Fruit fly (Drosophila melanogaster) whole organism, embryonic: ENCODE data around the gene fig.
A peak's percentile ranks its signal among the peaks of the same experiment; 100 is the strongest.

Source experiments
- Abd-B ChIP-seq: fragments of 200-800 bp; sonication (Bioruptor generic); optimal IDR thresholded peaks from 2 replicates; lab custom pipeline; 2018; ENCODE audit warnings: missing biosample characterization, mild to moderate bottlenecking, missing genetic modification characterization, moderate library complexity
- BtbVII ChIP-seq: fragments of 200-800 bp; sonication (Bioruptor generic); optimal IDR thresholded peaks from 3 replicates; lab custom pipeline; 2017; ENCODE audit warnings: missing biosample characterization, mild to moderate bottlenecking, missing genetic modification characterization
- CG11504 ChIP-seq: fragments of 200-800 bp; sonication (Bioruptor generic); optimal IDR thresholded peaks from 3 replicates; lab custom pipeline; 2019; ENCODE audit warnings: missing biosample characterization, mild to moderate bottlenecking, missing genetic modification characterization, moderate library complexity
- CG12155 ChIP-seq: fragments of 200-800 bp; sonication (Bioruptor generic); optimal IDR thresholded peaks from 3 replicates; lab custom pipeline; 2016; ENCODE audit warnings: missing biosample characterization, missing genetic modification characterization
- CG12769 ChIP-seq: fragments of 200-800 bp; sonication (Bioruptor generic); optimal IDR thresholded peaks from 2 replicates; lab custom pipeline; 2019; ENCODE audit warnings: missing biosample characterization, mild to moderate bottlenecking, missing genetic modification characterization, moderate library complexity
- CG12942 ChIP-seq: fragments of 200-800 bp; sonication (Bioruptor generic); optimal IDR thresholded peaks from 3 replicates; lab custom pipeline; 2016; ENCODE audit warnings: missing biosample characterization, missing genetic modification characterization
- CG14710 ChIP-seq: fragments of 200-800 bp; sonication (Bioruptor generic); optimal IDR thresholded peaks from 3 replicates; lab custom pipeline; 2019; ENCODE audit warnings: missing biosample characterization, mild to moderate bottlenecking, missing genetic modification characterization, moderate library complexity
- CG15269 ChIP-seq: fragments of 200-800 bp; sonication (Bioruptor generic); optimal IDR thresholded peaks from 2 replicates; lab custom pipeline; 2018; ENCODE audit warnings: missing biosample characterization, mild to moderate bottlenecking, missing genetic modification characterization, moderate library complexity
- CG17328 ChIP-seq: fragments of 200-800 bp; sonication (Bioruptor generic); IDR thresholded peaks from 2 replicates; pipeline ENCODE4 v1.3.6; 2022; ENCODE audit warnings: missing biosample characterization, missing genetic modification characterization
- CG17829 ChIP-seq: fragments of 200-800 bp; optimal IDR thresholded peaks from 2 replicates; lab custom pipeline; 2019; ENCODE audit warnings: missing biosample characterization, mild to moderate bottlenecking, missing genetic modification characterization, moderate library complexity
- CG18476 ChIP-seq: fragments of 200-800 bp; sonication (Bioruptor generic); optimal IDR thresholded peaks from 2 replicates; lab custom pipeline; 2016; ENCODE audit warnings: missing biosample characterization, mild to moderate bottlenecking, missing genetic modification characterization
- CG2678 ChIP-seq: fragments of 200-800 bp; sonication (Bioruptor generic); optimal IDR thresholded peaks from 3 replicates; lab custom pipeline; 2019; ENCODE audit warnings: missing biosample characterization, mild to moderate bottlenecking, missing genetic modification characterization, moderate library complexity
- CG31388 ChIP-seq: fragments of 200-800 bp; sonication (Bioruptor generic); optimal IDR thresholded peaks from 2 replicates; lab custom pipeline; 2016; ENCODE audit warnings: missing biosample characterization, missing genetic modification characterization
- CG32532 ChIP-seq: fragments of 200-800 bp; sonication (Bioruptor generic); IDR thresholded peaks from 2 replicates; pipeline ENCODE4 v1.3.6; 2022; ENCODE audit warnings: missing biosample characterization, missing genetic modification characterization
- CG4707 ChIP-seq: fragments of 200-800 bp; sonication (Bioruptor generic); optimal IDR thresholded peaks from 2 replicates; lab custom pipeline; 2018; ENCODE audit warnings: missing biosample characterization, mild to moderate bottlenecking, missing genetic modification characterization, moderate library complexity
- CG5245 ChIP-seq: fragments of 200-800 bp; sonication (Bioruptor generic); optimal IDR thresholded peaks from 3 replicates; lab custom pipeline; 2016; ENCODE audit warnings: missing biosample characterization, missing genetic modification characterization
- CG5953 ChIP-seq: fragments of 200-800 bp; sonication (Bioruptor generic); IDR thresholded peaks from 2 replicates; pipeline ENCODE4 v1.3.6; 2022; ENCODE audit warnings: missing biosample characterization, missing genetic modification characterization
- CG6689 ChIP-seq: fragments of 200-800 bp; sonication (Bioruptor generic); IDR thresholded peaks from 2 replicates; pipeline ENCODE4 v1.3.6; 2022; ENCODE audit warnings: missing biosample characterization, missing genetic modification characterization
- D19A ChIP-seq: fragments of 200-800 bp; optimal IDR thresholded peaks from 3 replicates; lab custom pipeline; 2019; ENCODE audit warnings: missing biosample characterization, mild to moderate bottlenecking, missing genetic modification characterization, moderate library complexity
- E2f1 ChIP-seq: fragments of 200-800 bp; sonication (Bioruptor generic); IDR thresholded peaks from 2 replicates; pipeline ENCODE4 v1.3.6; 2022; ENCODE audit warnings: missing biosample characterization, missing genetic modification characterization
- Gug ChIP-seq: fragments of 200-800 bp; sonication (Bioruptor generic); IDR thresholded peaks from 4 replicates; pipeline ENCODE4 v1.3.6; 2022; ENCODE audit warnings: missing biosample characterization, missing genetic modification characterization
- Lpt ChIP-seq: fragments of >200 bp; optimal IDR thresholded peaks from 2 replicates; lab custom pipeline; 2018; ENCODE audit warnings: missing biosample characterization, missing genetic modification characterization
- Meics ChIP-seq: fragments of 200-800 bp; sonication (Bioruptor generic); optimal IDR thresholded peaks from 2 replicates; lab custom pipeline; 2017; ENCODE audit warnings: missing biosample characterization, mild to moderate bottlenecking, missing genetic modification characterization
- NFAT ChIP-seq: fragments of 200-800 bp; sonication (Bioruptor generic); IDR thresholded peaks from 2 replicates; pipeline ENCODE4 v1.3.6; 2022; ENCODE audit warnings: missing biosample characterization, missing genetic modification characterization
- Nf-YB ChIP-seq: fragments of 200-800 bp; sonication (Bioruptor generic); optimal IDR thresholded peaks from 3 replicates; lab custom pipeline; 2019; ENCODE audit warnings: missing biosample characterization, mild to moderate bottlenecking, missing genetic modification characterization, moderate library complexity
- Nf-YC ChIP-seq: fragments of 200-800 bp; optimal IDR thresholded peaks from 3 replicates; lab custom pipeline; 2019; ENCODE audit warnings: missing biosample characterization, mild to moderate bottlenecking, missing genetic modification characterization, moderate library complexity
- NfI ChIP-seq: fragments of 200-800 bp; sonication (Bioruptor generic); optimal IDR thresholded peaks from 3 replicates; lab custom pipeline; 2018; ENCODE audit warnings: missing biosample characterization, mild to moderate bottlenecking, missing genetic modification characterization, moderate library complexity
- Rfx ChIP-seq: fragments of 200-800 bp; sonication (Bioruptor generic); IDR thresholded peaks from 2 replicates; pipeline ENCODE4 v1.3.6; 2022; ENCODE audit warnings: missing biosample characterization, missing genetic modification characterization
- Trl ChIP-seq, 3 experiments: fragments of >200 bp in 2 of 3; fragments of 200-800 bp in 1 of 3; sonication (Bioruptor generic) in 1 of 3; optimal IDR thresholded peaks; 2 replicates in 1 of 3; 3 replicates in 2 of 3; lab custom pipeline; 2016 to 2017; ENCODE audit warnings: missing biosample characterization in 1 of 3, missing genetic modification characterization in 1 of 3
- YL-1 ChIP-seq: fragments of 200-800 bp; sonication (Bioruptor generic); optimal IDR thresholded peaks from 3 replicates; lab custom pipeline; 2017; ENCODE audit warnings: missing biosample characterization, mild to moderate bottlenecking, missing genetic modification characterization
- caup ChIP-seq: fragments of 200-800 bp; sonication (Bioruptor generic); optimal IDR thresholded peaks from 3 replicates; lab custom pipeline; 2017; ENCODE audit warnings: missing biosample characterization, mild to moderate bottlenecking, missing genetic modification characterization, moderate library complexity; ENCODE audit not compliant: severe bottlenecking
- croc ChIP-seq: fragments of 200-800 bp; sonication (Bioruptor generic); conservative IDR thresholded peaks from 3 replicates; pipeline ENCODE4 v1.3.6; 2022; ENCODE audit warnings: missing biosample characterization, missing genetic modification characterization
- gem ChIP-seq: fragments of 200-800 bp; sonication (Bioruptor generic); optimal IDR thresholded peaks from 2 replicates; lab custom pipeline; 2019; ENCODE audit warnings: missing biosample characterization, mild to moderate bottlenecking, missing genetic modification characterization, moderate library complexity
- grau ChIP-seq: fragments of 200-800 bp; optimal IDR thresholded peaks from 3 replicates; lab custom pipeline; 2019; ENCODE audit warnings: missing biosample characterization, mild to moderate bottlenecking, missing genetic modification characterization, moderate library complexity
- gsb ChIP-seq: fragments of 200-800 bp; sonication (Bioruptor generic); IDR thresholded peaks from 2 replicates; pipeline ENCODE4 v1.3.6; 2022; ENCODE audit warnings: missing biosample characterization, missing genetic modification characterization
- hkb ChIP-seq, 2 experiments: fragments of 200-800 bp in 1 of 2; fragments of >200 bp in 1 of 2; sonication (Bioruptor generic) in 1 of 2; IDR thresholded peaks in 1 of 2; optimal IDR thresholded peaks in 1 of 2; 2 replicates each; pipeline versions ENCODE4 v1.3.6 to Lab custom; 2017 to 2022; ENCODE audit warnings: missing biosample characterization in 1 of 2, missing genetic modification characterization in 1 of 2
- jumu ChIP-seq: fragments of 200-800 bp; sonication (Bioruptor generic); optimal IDR thresholded peaks from 3 replicates; lab custom pipeline; 2016; ENCODE audit warnings: missing biosample characterization, missing genetic modification characterization
- lab ChIP-seq: fragments of 200-800 bp; sonication (Bioruptor generic); optimal IDR thresholded peaks from 3 replicates; lab custom pipeline; 2017; ENCODE audit warnings: missing biosample characterization, missing genetic modification characterization, mild to moderate bottlenecking, moderate library complexity, missing genetic modification reagents
- lilli ChIP-seq: fragments of 200-800 bp; sonication (Bioruptor generic); optimal IDR thresholded peaks from 3 replicates; lab custom pipeline; 2016; ENCODE audit warnings: missing biosample characterization, missing genetic modification characterization
- maf-S ChIP-seq: fragments of 200-800 bp; sonication (Bioruptor generic); optimal IDR thresholded peaks from 2 replicates; lab custom pipeline; 2016; ENCODE audit warnings: missing biosample characterization, missing genetic modification characterization
- org-1 ChIP-seq: fragments of 200-800 bp; sonication (Bioruptor generic); optimal IDR thresholded peaks from 2 replicates; lab custom pipeline; 2017; ENCODE audit warnings: missing biosample characterization, missing genetic modification characterization
- otp ChIP-seq: fragments of 200-800 bp; sonication (Bioruptor generic); IDR thresholded peaks from 3 replicates; pipeline ENCODE4, ENCODE4 v1.3.6; 2022; ENCODE audit warnings: missing biosample characterization, missing genetic modification characterization
- pzg ChIP-seq: fragments of 200-800 bp; sonication (Bioruptor generic); optimal IDR thresholded peaks from 3 replicates; lab custom pipeline; 2018; ENCODE audit warnings: missing biosample characterization, mild to moderate bottlenecking, missing genetic modification characterization, moderate library complexity
- row ChIP-seq: fragments of 200-800 bp; sonication (Bioruptor generic); IDR thresholded peaks from 3 replicates; pipeline ENCODE4 v1.3.6; 2022; ENCODE audit warnings: missing biosample characterization, missing genetic modification characterization
- sd ChIP-seq: fragments of 200-800 bp; sonication (Bioruptor generic); optimal IDR thresholded peaks from 3 replicates; lab custom pipeline; 2018; ENCODE audit warnings: missing biosample characterization, mild to moderate bottlenecking, missing genetic modification characterization, moderate library complexity
- seq ChIP-seq: fragments of 200-800 bp; sonication (Bioruptor generic); IDR thresholded peaks from 2 replicates; pipeline ENCODE4 v1.3.6; 2022; ENCODE audit warnings: missing biosample characterization, missing genetic modification characterization
- tin ChIP-seq: fragments of 200-800 bp; sonication (Bioruptor generic); optimal IDR thresholded peaks from 3 replicates; lab custom pipeline; 2016; ENCODE audit warnings: missing biosample characterization, missing genetic modification characterization
- toy ChIP-seq: fragments of 200-800 bp; sonication (Bioruptor generic); IDR thresholded peaks from 2 replicates; pipeline ENCODE4 v1.3.6; 2022; ENCODE audit warnings: missing biosample characterization, missing genetic modification characterization
- twi ChIP-seq: fragments of 200-800 bp; optimal IDR thresholded peaks from 2 replicates; lab custom pipeline; 2019; ENCODE audit warnings: missing biosample characterization, mild to moderate bottlenecking, missing genetic modification characterization, moderate library complexity

fig gene

dm6 chr3R:29760042-29760441 is 20.2 kb downstream of the fig start:
- no peak for TF ChIP-seq D19A
- no peak for TF ChIP-seq BtbVII (GFP tag; lab: Kevin White, UChicago)
- TF ChIP-seq E2f1 (GFP tag; lab: Robert Waterston, UW): no peak
- 0 out of 2 replicates have a peak, but pooled peaks have one; percentile 25 for TF ChIP-seq NFAT (GFP tag; lab: Robert Waterston, UW)
- TF ChIP-seq Rfx (GFP tag; lab: Robert Waterston, UW): peak; percentile 21; the same call in 1 of the 2 replicates
- no peak for TF ChIP-seq org-1
- TF ChIP-seq lilli (GFP tag; lab: Kevin White, UChicago): no peak
- no peak for TF ChIP-seq Gug (GFP tag; lab: Robert Waterston, UW)
- TF ChIP-seq CG12769 (tag; lab: Kevin White, UChicago): no peak
- TF ChIP-seq CG11504 (tag; lab: Kevin White, UChicago): peak; percentile 13
- no peak for TF ChIP-seq CG31388 (GFP tag; lab: Kevin White, UChicago)
- TF ChIP-seq grau (tag; lab: Kevin White, UChicago): peak; percentile 26
- peak; percentile 50 for TF ChIP-seq row (GFP tag; lab: Robert Waterston, UW)
- TF ChIP-seq CG2678: peak; percentile 6
- TF ChIP-seq CG12155: no peak
- TF ChIP-seq CG32532: peak; percentile 49; the same call in 1 of the 2 replicates
- TF ChIP-seq tin (GFP tag; lab: Kevin White, UChicago): no peak
- no peak for TF ChIP-seq Abd-B
- peak; percentile 11 for TF ChIP-seq gem (tag; lab: Kevin White, UChicago)
- TF ChIP-seq CG17829 (tag; lab: Kevin White, UChicago): no peak
- peak; percentile 28 to 57 for TF ChIP-seq Trl (optimal IDR thresholded peaks at IDR 0.05; lab: Kevin White, UChicago)
- no peak for TF ChIP-seq Trl (GFP tag; optimal IDR thresholded peaks at IDR 0.05; lab: Kevin White, UChicago)
- no peak for TF ChIP-seq pzg (GFP tag; lab: Kevin White, UChicago)
- TF ChIP-seq otp (GFP tag; lab: Robert Waterston, UW): no peak
- TF ChIP-seq CG18476 (GFP tag; lab: Kevin White, UChicago): no peak
- peak; percentile 1 for TF ChIP-seq Meics (GFP tag; lab: Kevin White, UChicago)
- no peak for TF ChIP-seq gsb (GFP tag; lab: Robert Waterston, UW)
- no peak for TF ChIP-seq seq (GFP tag; lab: Robert Waterston, UW)
- TF ChIP-seq maf-S (GFP tag; lab: Kevin White, UChicago): no peak
- no peak for TF ChIP-seq CG5953
- TF ChIP-seq CG15269 (tag; lab: Kevin White, UChicago): no peak

dm6 chr3R:29758734-29759131 is 21.5 kb downstream of the fig start:
- TF ChIP-seq croc (GFP tag; lab: Robert Waterston, UW) (no peak), CG6689 (no peak), Lpt (GFP tag; lab: Kevin White, UChicago) (no peak), row (GFP tag; lab: Robert Waterston, UW) (no peak), sd (tag; lab: Kevin White, UChicago) (peak; percentile 52), NFAT (GFP tag; lab: Robert Waterston, UW) (no peak), CG5245 (GFP tag; lab: Kevin White, UChicago) (no peak), Nf-YC (tag; lab: Kevin White, UChicago) (peak; percentile 69), hkb (optimal IDR thresholded peaks at IDR 0.05; lab: Kevin White, UChicago) (no peak), hkb (GFP tag; IDR thresholded peaks at IDR 0.05; lab: Robert Waterston, UW) (no peak), twi (tag; lab: Kevin White, UChicago) (no peak), NfI (GFP tag; lab: Kevin White, UChicago) (no peak), CG12942 (GFP tag; lab: Kevin White, UChicago) (no peak), pzg (GFP tag; lab: Kevin White, UChicago) (no peak), toy (no peak), CG17328 (GFP tag; lab: Robert Waterston, UW) (no peak), CG4707 (GFP tag; lab: Kevin White, UChicago) (no peak), caup (GFP tag; lab: Kevin White, UChicago) (no peak), CG14710 (tag; lab: Kevin White, UChicago) (no peak), jumu (GFP tag; lab: Kevin White, UChicago) (no peak), Nf-YB (GFP tag; lab: Kevin White, UChicago) (peak; percentile 59), YL-1 (no peak), lab (no peak)
